Worm (Caenorhabditis elegans) whole organism, L4/young adult: ENCODE data around the gene fli-1.

Experiments used
- dao-5 ChIP-seq: sonication (generic microtip); optimal IDR thresholded peaks from 2 replicates; lab custom pipeline; 2016; ENCODE audit warnings: missing genotype, missing genetic modification characterization, moderate library complexity, missing compliant biosample characterization
- him-1 ChIP-seq: sonication (generic microtip); optimal IDR thresholded peaks from 2 replicates; lab custom pipeline; 2016; ENCODE audit warnings: missing genotype, missing genetic modification reagents, missing genetic modification characterization, missing compliant biosample characterization

- TF ChIP-seq him-1 (tag; lab: Kevin White, UChicago) (no peak), dao-5 (no peak)
Measured at ce11 chrIII:8709735-8710134, 26.2 kb upstream of the fli-1 start.
